Fruit fly (Drosophila melanogaster) whole organism, embryonic: Measurements from ENCODE around the gene CG15429.

Experiments used
- ATbp ChIP-seq: fragments of 200-800 bp; sonication (Bioruptor generic); optimal IDR thresholded peaks from 2 replicates; lab custom pipeline; 2017; ENCODE audit warnings: missing biosample characterization, mild to moderate bottlenecking, missing genetic modification characterization, missing genetic modification reagents
- Ada2b ChIP-seq: fragments of 200-800 bp; sonication (Bioruptor generic); IDR thresholded peaks from 2 replicates; pipeline ENCODE4 v1.3.6; 2022; ENCODE audit warnings: missing biosample characterization, missing genetic modification characterization
- Aef1 ChIP-seq: fragments of 200-800 bp; sonication (Bioruptor generic); IDR thresholded peaks from 3 replicates; pipeline ENCODE4 v1.3.6; 2022; ENCODE audit warnings: missing biosample characterization, missing genetic modification characterization
- BtbVII ChIP-seq: fragments of 200-800 bp; sonication (Bioruptor generic); optimal IDR thresholded peaks from 3 replicates; lab custom pipeline; 2017; ENCODE audit warnings: missing biosample characterization, mild to moderate bottlenecking, missing genetic modification characterization
- Bteb2 ChIP-seq: fragments of 200-800 bp; sonication (Bioruptor generic); optimal IDR thresholded peaks from 2 replicates; lab custom pipeline; 2016; ENCODE audit warnings: missing biosample characterization, missing genetic modification characterization
- CG10147 ChIP-seq: fragments of 200-800 bp; sonication (Bioruptor generic); optimal IDR thresholded peaks from 2 replicates; lab custom pipeline; 2019; ENCODE audit warnings: missing biosample characterization, mild to moderate bottlenecking, missing genetic modification characterization, moderate library complexity
- CG12299 ChIP-seq: fragments of 200-800 bp; sonication (Bioruptor generic); optimal IDR thresholded peaks from 2 replicates; lab custom pipeline; 2018; ENCODE audit warnings: missing biosample characterization, mild to moderate bottlenecking, missing genetic modification characterization
- CG13123 ChIP-seq: fragments of 200-800 bp; sonication (Bioruptor generic); optimal IDR thresholded peaks from 2 replicates; lab custom pipeline; 2016; ENCODE audit warnings: missing biosample characterization, missing genetic modification characterization
- CG15073 ChIP-seq: fragments of 200-800 bp; sonication (Bioruptor generic); optimal IDR thresholded peaks from 2 replicates; lab custom pipeline; 2016; ENCODE audit warnings: missing biosample characterization, missing genetic modification characterization
- CG1529 ChIP-seq: fragments of 200-800 bp; sonication (Bioruptor generic); optimal IDR thresholded peaks from 3 replicates; lab custom pipeline; 2018; ENCODE audit warnings: missing biosample characterization, missing genetic modification characterization
- CG1792 ChIP-seq: fragments of 200-800 bp; sonication (Bioruptor generic); optimal IDR thresholded peaks from 2 replicates; lab custom pipeline; 2016; ENCODE audit warnings: missing biosample characterization, missing genetic modification characterization
- CG18476 ChIP-seq: fragments of 200-800 bp; sonication (Bioruptor generic); optimal IDR thresholded peaks from 2 replicates; lab custom pipeline; 2016; ENCODE audit warnings: missing biosample characterization, mild to moderate bottlenecking, missing genetic modification characterization
- CG4404 ChIP-seq: fragments of 200-800 bp; sonication (Bioruptor generic); IDR thresholded peaks from 2 replicates; pipeline ENCODE4 v1.3.6; 2022; ENCODE audit warnings: missing biosample characterization, missing genetic modification characterization
- CG7745 ChIP-seq: fragments of 200-800 bp; sonication (Bioruptor generic); optimal IDR thresholded peaks from 2 replicates; lab custom pipeline; 2018; ENCODE audit warnings: missing biosample characterization, mild to moderate bottlenecking, missing genetic modification characterization, moderate library complexity
- CG8944 ChIP-seq: fragments of 200-800 bp; sonication (Bioruptor generic); optimal IDR thresholded peaks from 3 replicates; lab custom pipeline; 2016; ENCODE audit warnings: missing biosample characterization, missing genetic modification characterization
- CG9609 ChIP-seq: fragments of 200-800 bp; sonication (Bioruptor generic); optimal IDR thresholded peaks from 3 replicates; lab custom pipeline; 2016; ENCODE audit warnings: missing biosample characterization, missing genetic modification characterization
- CG9876 ChIP-seq: fragments of 200-800 bp; sonication (Bioruptor generic); optimal IDR thresholded peaks from 2 replicates; lab custom pipeline; 2016; ENCODE audit warnings: missing biosample characterization, missing genetic modification characterization
- Camta ChIP-seq: fragments of 200-800 bp; sonication (Bioruptor generic); optimal IDR thresholded peaks from 2 replicates; lab custom pipeline; 2016; ENCODE audit warnings: missing biosample characterization, missing genetic modification characterization
- Dbx ChIP-seq: fragments of 200-800 bp; sonication (Bioruptor generic); IDR thresholded peaks from 3 replicates; pipeline ENCODE4 v1.3.6; 2022; ENCODE audit warnings: missing biosample characterization, missing genetic modification characterization
- Dip2 ChIP-seq: fragments of 200-800 bp; sonication (Bioruptor generic); IDR thresholded peaks from 2 replicates; pipeline ENCODE4 v1.3.6; 2022; ENCODE audit warnings: missing biosample characterization, missing genetic modification characterization
- E2f1 ChIP-seq: fragments of 200-800 bp; sonication (Bioruptor generic); IDR thresholded peaks from 2 replicates; pipeline ENCODE4 v1.3.6; 2022; ENCODE audit warnings: missing biosample characterization, missing genetic modification characterization
- E2f2 ChIP-seq: fragments of 200-800 bp; sonication (Bioruptor generic); IDR thresholded peaks from 2 replicates; pipeline ENCODE4 v1.3.6; 2022; ENCODE audit warnings: missing biosample characterization, missing genetic modification characterization
- Gsc ChIP-seq: fragments of 200-800 bp; sonication (Bioruptor generic); IDR thresholded peaks from 2 replicates; pipeline ENCODE4 v1.3.6; 2022; ENCODE audit warnings: missing biosample characterization, missing genetic modification characterization
- Gug ChIP-seq: fragments of 200-800 bp; sonication (Bioruptor generic); IDR thresholded peaks from 4 replicates; pipeline ENCODE4 v1.3.6; 2022; ENCODE audit warnings: missing biosample characterization, missing genetic modification characterization
- HLH4C ChIP-seq: fragments of 200-800 bp; sonication (Bioruptor generic); IDR thresholded peaks from 3 replicates; pipeline ENCODE4 v1.3.6; 2022; ENCODE audit warnings: missing biosample characterization, missing genetic modification characterization; ENCODE audit not compliant: partially characterized antibody
- Hand ChIP-seq: fragments of 200-800 bp; sonication (Bioruptor generic); optimal IDR thresholded peaks from 2 replicates; lab custom pipeline; 2017; ENCODE audit warnings: mild to moderate bottlenecking, missing biosample characterization, missing genetic modification reagents, missing genetic modification characterization
- NC2α ChIP-seq: fragments of 200-800 bp; sonication (Bioruptor generic); optimal IDR thresholded peaks from 2 replicates; lab custom pipeline; 2016; ENCODE audit warnings: missing biosample characterization, missing genetic modification characterization
- Opbp ChIP-seq: fragments of 200-800 bp; sonication (Bioruptor generic); IDR thresholded peaks from 3 replicates; pipeline ENCODE4 v1.3.6; 2022; ENCODE audit warnings: missing biosample characterization, missing genetic modification characterization; ENCODE audit not compliant: partially characterized antibody
- Rfx ChIP-seq: fragments of 200-800 bp; sonication (Bioruptor generic); IDR thresholded peaks from 2 replicates; pipeline ENCODE4 v1.3.6; 2022; ENCODE audit warnings: missing biosample characterization, missing genetic modification characterization
- Sox102F ChIP-seq: fragments of 200-800 bp; sonication (Bioruptor generic); optimal IDR thresholded peaks from 2 replicates; lab custom pipeline; 2018; ENCODE audit warnings: missing biosample characterization, mild to moderate bottlenecking, missing genetic modification characterization, moderate library complexity
- Tbp ChIP-seq: fragments of >200 bp; optimal IDR thresholded peaks from 2 replicates; lab custom pipeline; 2018; ENCODE audit warnings: missing biosample characterization, missing genetic modification characterization
- ab ChIP-seq: fragments of 200-800 bp; sonication (Bioruptor generic); optimal IDR thresholded peaks from 2 replicates; lab custom pipeline; 2016; ENCODE audit warnings: missing biosample characterization, missing genetic modification characterization
- al ChIP-seq: fragments of 200-800 bp; sonication (Bioruptor generic); IDR thresholded peaks from 2 replicates; pipeline ENCODE4 v1.3.6; 2022; ENCODE audit warnings: missing biosample characterization, missing genetic modification characterization
- ap ChIP-seq: fragments of 200-800 bp; sonication (Bioruptor generic); IDR thresholded peaks from 2 replicates; pipeline ENCODE4 v1.3.6; 2022; ENCODE audit warnings: missing biosample characterization, missing genetic modification characterization
- ato ChIP-seq: fragments of 200-800 bp; sonication (Bioruptor generic); IDR thresholded peaks from 2 replicates; pipeline ENCODE4 v1.3.6; 2022; ENCODE audit warnings: missing biosample characterization, missing genetic modification characterization; ENCODE audit not compliant: partially characterized antibody
- br ChIP-seq: fragments of >200 bp; optimal IDR thresholded peaks from 2 replicates; lab custom pipeline; 2017
- btn ChIP-seq: fragments of 200-800 bp; sonication (Bioruptor generic); optimal IDR thresholded peaks from 2 replicates; lab custom pipeline; 2016; ENCODE audit warnings: missing biosample characterization, missing genetic modification characterization
- crc ChIP-seq: fragments of 200-800 bp; sonication (Bioruptor generic); optimal IDR thresholded peaks from 2 replicates; lab custom pipeline; 2016; ENCODE audit warnings: missing biosample characterization, missing genetic modification characterization
- dysf ChIP-seq: fragments of 200-800 bp; sonication (Bioruptor generic); IDR thresholded peaks from 3 replicates; pipeline ENCODE4 v1.3.6; 2022; ENCODE audit warnings: missing biosample characterization, missing genetic modification characterization
- eyg ChIP-seq: fragments of 200-800 bp; sonication (Bioruptor generic); optimal IDR thresholded peaks from 3 replicates; lab custom pipeline; 2016; ENCODE audit warnings: missing biosample characterization, missing genetic modification characterization
- fru ChIP-seq: fragments of >200 bp; optimal IDR thresholded peaks from 2 replicates; lab custom pipeline; 2017
- gcm2 ChIP-seq: fragments of 200-800 bp; sonication (Bioruptor generic); optimal IDR thresholded peaks from 2 replicates; lab custom pipeline; 2016; ENCODE audit warnings: missing biosample characterization, missing genetic modification characterization
- grn ChIP-seq: fragments of 200-800 bp; sonication (Bioruptor generic); optimal IDR thresholded peaks from 3 replicates; lab custom pipeline; 2017; ENCODE audit warnings: missing biosample characterization, missing genetic modification characterization
- her ChIP-seq: fragments of 200-800 bp; sonication (Bioruptor generic); optimal IDR thresholded peaks from 2 replicates; lab custom pipeline; 2016; ENCODE audit warnings: missing biosample characterization, missing genetic modification characterization
- klu ChIP-seq: fragments of 200-800 bp; sonication (Bioruptor generic); IDR thresholded peaks from 2 replicates; pipeline ENCODE4 v1.3.6; 2022; ENCODE audit warnings: missing biosample characterization, missing genetic modification characterization
- mirr ChIP-seq: fragments of 200-800 bp; sonication (Bioruptor generic); optimal IDR thresholded peaks from 3 replicates; lab custom pipeline; 2018; ENCODE audit warnings: missing biosample characterization, mild to moderate bottlenecking, missing genetic modification characterization
- mld ChIP-seq: fragments of 200-800 bp; sonication (Bioruptor generic); IDR thresholded peaks from 3 replicates; pipeline ENCODE4 v1.3.6; 2022; ENCODE audit warnings: missing biosample characterization, missing genetic modification characterization; ENCODE audit not compliant: partially characterized antibody
- nau ChIP-seq: fragments of 200-800 bp; sonication (Bioruptor generic); optimal IDR thresholded peaks from 3 replicates; lab custom pipeline; 2017; ENCODE audit warnings: missing biosample characterization, mild to moderate bottlenecking, missing genetic modification characterization, missing genetic modification reagents
- nerfin-2 ChIP-seq: fragments of 200-800 bp; sonication (Bioruptor generic); IDR thresholded peaks from 2 replicates; pipeline ENCODE4 v1.3.6; 2022; ENCODE audit warnings: missing biosample characterization, missing genetic modification characterization; ENCODE audit not compliant: partially characterized antibody
- seq ChIP-seq: fragments of 200-800 bp; sonication (Bioruptor generic); IDR thresholded peaks from 2 replicates; pipeline ENCODE4 v1.3.6; 2022; ENCODE audit warnings: missing biosample characterization, missing genetic modification characterization
- tgo ChIP-seq: fragments of 200-800 bp; sonication (Bioruptor generic); IDR thresholded peaks from 3 replicates; pipeline ENCODE4 v1.3.6; 2022; ENCODE audit warnings: missing biosample characterization, missing genetic modification characterization
- zen2 ChIP-seq: fragments of 200-800 bp; sonication (Bioruptor generic); IDR thresholded peaks from 3 replicates; pipeline ENCODE4 v1.3.6; 2022; ENCODE audit warnings: missing biosample characterization, missing genetic modification characterization; ENCODE audit not compliant: partially characterized antibody

Gene CG15429

dm6 chr2L:4393842-4394421 lies 41.2 kb downstream of the CG15429 start, which contains the start of gene CG3652 (continued):
- TF ChIP-seq gcm2 (GFP tag; lab: Kevin White, UChicago) (no peak), Rfx (GFP tag; lab: Robert Waterston, UW) (no peak; the same call in 1 of the 2 replicates), seq (GFP tag; lab: Robert Waterston, UW) (no peak), CG9876 (GFP tag; lab: Kevin White, UChicago) (no peak), fru (no peak), CG4404 (GFP tag; lab: Robert Waterston, UW) (no peak), ab (GFP tag; lab: Kevin White, UChicago) (no peak), Gug (GFP tag; lab: Robert Waterston, UW) (peak; percentile 12; the same call in 1 of the 4 replicates), Bteb2 (GFP tag; lab: Kevin White, UChicago) (peak; percentile 14), ATbp (GFP tag; lab: Kevin White, UChicago) (no peak), CG8944 (GFP tag; lab: Kevin White, UChicago) (no peak), Dip2 (no peak), BtbVII (GFP tag; lab: Kevin White, UChicago) (no peak), nerfin-2 (GFP tag; lab: Robert Waterston, UW) (0 out of 2 replicates have a peak, but pooled peaks have one; percentile 50), Camta (no peak), HLH4C (GFP tag; lab: Robert Waterston, UW) (peak; percentile 54), dysf (GFP tag; lab: Robert Waterston, UW) (no peak), CG15073 (GFP tag; lab: Kevin White, UChicago) (no peak), ap (GFP tag; lab: Robert Waterston, UW) (no peak), CG7745 (tag; lab: Kevin White, UChicago) (no peak), CG13123 (GFP tag; lab: Kevin White, UChicago) (no peak), CG10147 (GFP tag; lab: Kevin White, UChicago) (no peak), CG1792 (GFP tag; lab: Kevin White, UChicago) (no peak), ato (no peak), NC2α (GFP tag; lab: Kevin White, UChicago) (no peak), Opbp (0 out of 3 replicates have a peak, but pooled peaks have one; percentile 14), zen2 (GFP tag; lab: Robert Waterston, UW) (no peak), klu (peak; percentile 11; the same call in 1 of the 2 replicates), Dbx (GFP tag; lab: Robert Waterston, UW) (0 out of 3 replicates have a peak, but pooled peaks have one; percentile 21), eyg (GFP tag; lab: Kevin White, UChicago) (no peak), CG1529 (GFP tag; lab: Kevin White, UChicago) (no peak), E2f1 (GFP tag; lab: Robert Waterston, UW) (no peak), Aef1 (no peak), CG9609 (peak; percentile 19), CG18476 (GFP tag; lab: Kevin White, UChicago) (no peak), al (GFP tag; lab: Robert Waterston, UW) (peak; percentile 20; the same call in 1 of the 2 replicates), Hand (GFP tag; lab: Kevin White, UChicago) (no peak), nau (no peak), tgo (GFP tag; lab: Robert Waterston, UW) (no peak), Ada2b (no peak), her (GFP tag; lab: Kevin White, UChicago) (no peak), CG12299 (tag; lab: Kevin White, UChicago) (no peak), Gsc (GFP tag; lab: Robert Waterston, UW) (no peak), grn (GFP tag; lab: Kevin White, UChicago) (no peak), mirr (GFP tag; lab: Kevin White, UChicago) (no peak), btn (GFP tag; lab: Kevin White, UChicago) (no peak), Tbp (no peak), E2f2 (peak; percentile 72), crc (GFP tag; lab: Kevin White, UChicago) (no peak), mld (no peak), Sox102F (GFP tag; lab: Kevin White, UChicago) (no peak), br (lab: Kevin White, UChicago) (no peak)
